Fruit fly (Drosophila melanogaster) whole organism, embryonic: ENCODE measurements around the gene CG13311.

Source experiments
- ATbp ChIP-seq: fragments of 200-800 bp; sonication (Bioruptor generic); optimal IDR thresholded peaks from 2 replicates; lab custom pipeline; 2017; ENCODE audit warnings: missing biosample characterization, mild to moderate bottlenecking, missing genetic modification characterization, missing genetic modification reagents
- Bgb ChIP-seq: fragments of 200-800 bp; sonication (Bioruptor generic); IDR thresholded peaks from 2 replicates; pipeline ENCODE4 v1.3.6; 2022; ENCODE audit warnings: missing biosample characterization, missing genetic modification characterization; ENCODE audit not compliant: partially characterized antibody
- C15 ChIP-seq: fragments of 200-800 bp; sonication (Bioruptor generic); IDR thresholded peaks from 3 replicates; pipeline ENCODE4 v1.3.6; 2022; ENCODE audit warnings: missing biosample characterization, missing genetic modification characterization
- CG10209 ChIP-seq: fragments of 200-800 bp; sonication (Bioruptor generic); optimal IDR thresholded peaks from 3 replicates; lab custom pipeline; 2017; ENCODE audit warnings: missing biosample characterization, mild to moderate bottlenecking, missing genetic modification characterization, missing genetic modification reagents
- CG10267 ChIP-seq: fragments of 200-800 bp; sonication (Bioruptor generic); optimal IDR thresholded peaks from 2 replicates; lab custom pipeline; 2018; ENCODE audit warnings: missing biosample characterization, mild to moderate bottlenecking, missing genetic modification characterization, moderate library complexity
- CG11247 ChIP-seq: fragments of 200-800 bp; sonication (Bioruptor generic); IDR thresholded peaks from 2 replicates; pipeline ENCODE4 v1.3.6; 2022; ENCODE audit warnings: missing biosample characterization, missing genetic modification characterization
- CG12219 ChIP-seq: fragments of 200-800 bp; sonication (Bioruptor generic); optimal IDR thresholded peaks from 3 replicates; lab custom pipeline; 2018; ENCODE audit warnings: missing biosample characterization, mild to moderate bottlenecking, missing genetic modification characterization
- CG15479 ChIP-seq: fragments of 200-800 bp; sonication (Bioruptor generic); optimal IDR thresholded peaks from 3 replicates; lab custom pipeline; 2019; ENCODE audit warnings: missing biosample characterization, mild to moderate bottlenecking, missing genetic modification characterization, moderate library complexity
- CG1603 ChIP-seq: fragments of 200-800 bp; sonication (Bioruptor generic); optimal IDR thresholded peaks from 2 replicates; lab custom pipeline; 2019; ENCODE audit warnings: missing biosample characterization, mild to moderate bottlenecking, missing genetic modification characterization, moderate library complexity
- CG16779 ChIP-seq: fragments of 200-800 bp; sonication (Bioruptor generic); IDR thresholded peaks from 2 replicates; pipeline ENCODE4 v1.3.6; 2022; ENCODE audit warnings: missing biosample characterization, missing genetic modification characterization
- CG16815 ChIP-seq: fragments of 200-800 bp; sonication (Bioruptor generic); optimal IDR thresholded peaks from 3 replicates; lab custom pipeline; 2017; ENCODE audit warnings: missing biosample characterization, mild to moderate bottlenecking, missing genetic modification characterization
- CG2199 ChIP-seq: fragments of 200-800 bp; sonication (Bioruptor generic); IDR thresholded peaks from 3 replicates; pipeline ENCODE4 v1.3.6; 2022; ENCODE audit warnings: missing biosample characterization, missing genetic modification characterization
- CG2889 ChIP-seq: fragments of 200-800 bp; sonication (Bioruptor generic); IDR thresholded peaks from 3 replicates; pipeline ENCODE4 v1.3.6; 2022; ENCODE audit warnings: missing biosample characterization, missing genetic modification characterization
- CG3847 ChIP-seq: fragments of 200-800 bp; sonication (Bioruptor generic); IDR thresholded peaks from 2 replicates; pipeline ENCODE4 v1.3.6; 2022; ENCODE audit warnings: missing biosample characterization, missing genetic modification characterization
- CG7786 ChIP-seq: fragments of 200-800 bp; sonication (Bioruptor generic); optimal IDR thresholded peaks from 2 replicates; lab custom pipeline; 2016; ENCODE audit warnings: missing biosample characterization, missing genetic modification characterization
- CG7928 ChIP-seq: fragments of 200-800 bp; sonication (Bioruptor generic); optimal IDR thresholded peaks from 2 replicates; lab custom pipeline; 2017; ENCODE audit warnings: missing biosample characterization, mild to moderate bottlenecking, missing genetic modification characterization
- CkIIα-i1 ChIP-seq: fragments of 200-800 bp; sonication (Bioruptor generic); IDR thresholded peaks from 2 replicates; pipeline ENCODE4 v1.3.6; 2022; ENCODE audit warnings: missing biosample characterization, missing genetic modification characterization
- Ets65A ChIP-seq: fragments of 200-800 bp; sonication (Bioruptor generic); peaks from one replicate; lab custom pipeline; 2016; ENCODE audit warnings: missing biosample characterization, missing genetic modification characterization
- Fer3 ChIP-seq: fragments of 200-800 bp; sonication (Bioruptor generic); optimal IDR thresholded peaks from 2 replicates; lab custom pipeline; 2018; ENCODE audit warnings: missing biosample characterization, mild to moderate bottlenecking, missing genetic modification characterization, moderate library complexity
- Hey ChIP-seq: fragments of 200-800 bp; sonication (Bioruptor generic); optimal IDR thresholded peaks from 3 replicates; lab custom pipeline; 2018; ENCODE audit warnings: missing biosample characterization, mild to moderate bottlenecking, missing genetic modification characterization
- Lpt ChIP-seq: fragments of >200 bp; optimal IDR thresholded peaks from 2 replicates; lab custom pipeline; 2018; ENCODE audit warnings: missing biosample characterization, missing genetic modification characterization
- MTF-1 ChIP-seq: fragments of 200-800 bp; sonication (Bioruptor generic); optimal IDR thresholded peaks from 2 replicates; lab custom pipeline; 2018; ENCODE audit warnings: missing biosample characterization, mild to moderate bottlenecking, missing genetic modification characterization, borderline replicate concordance
- Nf-YA ChIP-seq: fragments of 200-800 bp; sonication (Bioruptor generic); IDR thresholded peaks from 2 replicates; pipeline ENCODE4 v1.3.6; 2022; ENCODE audit warnings: missing biosample characterization, missing genetic modification characterization
- Nf-YC ChIP-seq: fragments of 200-800 bp; optimal IDR thresholded peaks from 3 replicates; lab custom pipeline; 2019; ENCODE audit warnings: missing biosample characterization, mild to moderate bottlenecking, missing genetic modification characterization, moderate library complexity
- Oli ChIP-seq: fragments of 200-800 bp; sonication (Bioruptor generic); optimal IDR thresholded peaks from 2 replicates; lab custom pipeline; 2018; ENCODE audit warnings: missing biosample characterization, mild to moderate bottlenecking, missing genetic modification characterization, moderate library complexity
- Pdp1 ChIP-seq, 2 experiments: fragments of 200-800 bp; sonication (Bioruptor generic); optimal IDR thresholded peaks; 3 replicates each; lab custom pipeline; 2016; ENCODE audit warnings: missing biosample characterization in 2 of 2, missing genetic modification characterization in 2 of 2, mild to moderate bottlenecking in 1 of 2, moderate library complexity in 1 of 2
- Side ChIP-seq: fragments of 200-800 bp; sonication (Bioruptor generic); optimal IDR thresholded peaks from 2 replicates; lab custom pipeline; 2016; ENCODE audit warnings: missing biosample characterization, missing genetic modification characterization
- Ssrp ChIP-seq: fragments of 200-800 bp; sonication (Bioruptor generic); optimal IDR thresholded peaks from 2 replicates; lab custom pipeline; 2018; ENCODE audit warnings: missing biosample characterization, mild to moderate bottlenecking, missing genetic modification characterization, moderate library complexity
- ab ChIP-seq: fragments of 200-800 bp; sonication (Bioruptor generic); optimal IDR thresholded peaks from 2 replicates; lab custom pipeline; 2016; ENCODE audit warnings: missing biosample characterization, missing genetic modification characterization
- ash1 ChIP-seq: fragments of 200-800 bp; sonication (Bioruptor generic); optimal IDR thresholded peaks from 2 replicates; lab custom pipeline; 2018; ENCODE audit warnings: missing biosample characterization, mild to moderate bottlenecking, missing genetic modification characterization
- caup ChIP-seq: fragments of 200-800 bp; sonication (Bioruptor generic); optimal IDR thresholded peaks from 3 replicates; lab custom pipeline; 2017; ENCODE audit warnings: missing biosample characterization, mild to moderate bottlenecking, missing genetic modification characterization, moderate library complexity; ENCODE audit not compliant: severe bottlenecking
- chif ChIP-seq, 2 experiments: fragments of 200-800 bp; sonication (Bioruptor generic); optimal IDR thresholded peaks; 3 replicates each; lab custom pipeline; 2016; ENCODE audit warnings: missing biosample characterization in 2 of 2, missing genetic modification characterization in 2 of 2
- corto ChIP-seq: fragments of 200-800 bp; sonication (Bioruptor generic); optimal IDR thresholded peaks from 2 replicates; lab custom pipeline; 2016; ENCODE audit warnings: missing biosample characterization, mild to moderate bottlenecking, missing genetic modification characterization, moderate library complexity
- dati ChIP-seq: fragments of 200-800 bp; sonication (Bioruptor generic); IDR thresholded peaks from 2 replicates; pipeline ENCODE4 v1.3.6; 2022; ENCODE audit warnings: missing biosample characterization, missing genetic modification characterization
- esg ChIP-seq: fragments of 200-800 bp; sonication (Bioruptor generic); conservative IDR thresholded peaks from 2 replicates; pipeline ENCODE4 v1.3.6; 2022; ENCODE audit warnings: missing biosample characterization, missing genetic modification characterization
- exex ChIP-seq: fragments of 200-800 bp; sonication (Bioruptor generic); optimal IDR thresholded peaks from 4 replicates; lab custom pipeline; 2018; ENCODE audit warnings: missing biosample characterization, mild to moderate bottlenecking, missing genetic modification characterization, moderate library complexity
- fd3F ChIP-seq: fragments of 200-800 bp; sonication (Bioruptor generic); optimal IDR thresholded peaks from 2 replicates; lab custom pipeline; 2018; ENCODE audit warnings: missing biosample characterization, mild to moderate bottlenecking, missing genetic modification characterization, moderate library complexity
- gro ChIP-seq: fragments of 200-800 bp; sonication (Bioruptor generic); optimal IDR thresholded peaks from 2 replicates; lab custom pipeline; 2016; ENCODE audit warnings: missing biosample characterization, missing genetic modification characterization
- gt ChIP-seq: fragments of 200-800 bp; sonication (Bioruptor generic); IDR thresholded peaks from 2 replicates; pipeline ENCODE4 v1.3.6; 2022; ENCODE audit warnings: missing biosample characterization, missing genetic modification characterization
- lov ChIP-seq, 2 experiments: fragments of 200-800 bp in 1 of 2; fragments of >200 bp in 1 of 2; sonication (Bioruptor generic) in 1 of 2; IDR thresholded peaks in 1 of 2; optimal IDR thresholded peaks in 1 of 2; 2 replicates in 1 of 2; 3 replicates in 1 of 2; pipeline versions ENCODE4 v1.3.6 to Lab custom; 2017 to 2022; ENCODE audit warnings: missing biosample characterization in 1 of 2, missing genetic modification characterization in 1 of 2
- mam ChIP-seq: fragments of 200-800 bp; sonication (Bioruptor generic); optimal IDR thresholded peaks from 3 replicates; lab custom pipeline; 2016; ENCODE audit warnings: missing biosample characterization, missing genetic modification characterization
- mld ChIP-seq: fragments of 200-800 bp; sonication (Bioruptor generic); IDR thresholded peaks from 3 replicates; pipeline ENCODE4 v1.3.6; 2022; ENCODE audit warnings: missing biosample characterization, missing genetic modification characterization; ENCODE audit not compliant: partially characterized antibody
- pho ChIP-seq: fragments of 200-800 bp; sonication (Bioruptor generic); optimal IDR thresholded peaks from 2 replicates; lab custom pipeline; 2016; ENCODE audit warnings: missing biosample characterization, missing genetic modification characterization
- pnt ChIP-seq: fragments of 200-800 bp; sonication (Bioruptor generic); optimal IDR thresholded peaks from 3 replicates; lab custom pipeline; 2016; ENCODE audit warnings: missing biosample characterization, missing genetic modification characterization
- sima ChIP-seq: fragments of 200-800 bp; sonication (Bioruptor generic); optimal IDR thresholded peaks from 2 replicates; lab custom pipeline; 2016; ENCODE audit warnings: missing biosample characterization, missing genetic modification characterization
- ssp ChIP-seq: fragments of 200-800 bp; sonication (Bioruptor generic); IDR thresholded peaks from 2 replicates; pipeline ENCODE4 v1.3.6; 2022; ENCODE audit warnings: missing biosample characterization, missing genetic modification characterization
- tup ChIP-seq: fragments of 200-800 bp; sonication (Bioruptor generic); optimal IDR thresholded peaks from 2 replicates; lab custom pipeline; 2016; ENCODE audit warnings: missing biosample characterization, mild to moderate bottlenecking, missing genetic modification characterization, moderate library complexity
- zen2 ChIP-seq: fragments of 200-800 bp; sonication (Bioruptor generic); IDR thresholded peaks from 3 replicates; pipeline ENCODE4 v1.3.6; 2022; ENCODE audit warnings: missing biosample characterization, missing genetic modification characterization; ENCODE audit not compliant: partially characterized antibody

The CG13311 gene

dm6 chr3L:8772998-8773684 is 28.8 kb downstream of the CG13311 start (continued):
- TF ChIP-seq MTF-1 (GFP tag; lab: Kevin White, UChicago) = no peak
- TF ChIP-seq gt = no peak
- TF ChIP-seq CG2199 (GFP tag; lab: Robert Waterston, UW) = no peak
- TF ChIP-seq CG7928 (GFP tag; lab: Kevin White, UChicago) = no peak
- no peak for TF ChIP-seq lov (optimal IDR thresholded peaks at IDR 0.05; lab: Kevin White, UChicago)
- TF ChIP-seq lov (GFP tag; IDR thresholded peaks at IDR 0.05; lab: Robert Waterston, UW) = peak; percentile 65; the same call in 1 of the 3 replicates
- peak; percentile 43 for TF ChIP-seq Nf-YC (tag; lab: Kevin White, UChicago)
- TF ChIP-seq ab (GFP tag; lab: Kevin White, UChicago) = no peak
- peak; percentile 47 for TF ChIP-seq ssp (GFP tag; lab: Robert Waterston, UW)
- TF ChIP-seq fd3F = peak; percentile 52
- TF ChIP-seq CG7786 (GFP tag; lab: Kevin White, UChicago) = peak; percentile 38
- TF ChIP-seq zen2 (GFP tag; lab: Robert Waterston, UW) = no peak
- TF ChIP-seq CG11247 (GFP tag; lab: Robert Waterston, UW) = no peak
- peak; percentile 51 for TF ChIP-seq CG3847 (GFP tag; lab: Robert Waterston, UW)
- no peak for TF ChIP-seq Lpt (GFP tag; lab: Kevin White, UChicago)
- TF ChIP-seq CG12219 (GFP tag; lab: Kevin White, UChicago) = peak; percentile 83
- peak; percentile 52 for TF ChIP-seq Side (GFP tag; lab: Kevin White, UChicago)
- peak; percentile 50 for TF ChIP-seq tup (GFP tag; lab: Kevin White, UChicago)
- TF ChIP-seq mam (GFP tag; lab: Kevin White, UChicago) = no peak
- no peak for TF ChIP-seq exex
- TF ChIP-seq esg (GFP tag; lab: Robert Waterston, UW) = peak; percentile 68
- no peak for TF ChIP-seq CG16779
- TF ChIP-seq pnt (GFP tag; lab: Kevin White, UChicago) = peak; percentile 23
- TF ChIP-seq Pdp1 (GFP tag; optimal IDR thresholded peaks at IDR 0.05; lab: Kevin White, UChicago) = peak; percentile 8 to 61
- TF ChIP-seq caup = peak; percentile 25
- TF ChIP-seq mld = no peak
- peak; percentile 44; the same call in 1 of the 3 replicates for TF ChIP-seq CG2889
- no peak for TF ChIP-seq Hey (tag; lab: Kevin White, UChicago)
- TF ChIP-seq Ets65A (GFP tag; lab: Kevin White, UChicago) = no peak
- no peak for TF ChIP-seq gro (GFP tag; lab: Kevin White, UChicago)
- TF ChIP-seq CG10209 (GFP tag; lab: Kevin White, UChicago) = peak; percentile 71
- TF ChIP-seq sima (GFP tag; lab: Kevin White, UChicago) = no peak
- no peak for TF ChIP-seq dati
- no peak for TF ChIP-seq CkIIα-i1 (GFP tag; lab: Robert Waterston, UW)
- TF ChIP-seq ATbp = peak; percentile 58
- TF ChIP-seq CG10267 (tag; lab: Kevin White, UChicago) = peak; percentile 83
- peak; percentile 41 for TF ChIP-seq CG16815 (GFP tag; lab: Kevin White, UChicago)
- no peak for TF ChIP-seq corto
- TF ChIP-seq CG1603 (tag; lab: Kevin White, UChicago) = peak; percentile 77
- TF ChIP-seq ash1 (GFP tag; lab: Kevin White, UChicago) = no peak
- peak; percentile 55 for TF ChIP-seq Fer3 (tag; lab: Kevin White, UChicago)
- 0 out of 3 replicates have a peak, but pooled peaks have one; percentile 15 for TF ChIP-seq C15 (GFP tag; lab: Robert Waterston, UW)
- no peak for TF ChIP-seq pho (GFP tag; lab: Kevin White, UChicago)
- 0 out of 2 replicates have a peak, but pooled peaks have one; percentile 42 for TF ChIP-seq Nf-YA (GFP tag; lab: Robert Waterston, UW)
- peak; percentile 79 for TF ChIP-seq Ssrp (tag; lab: Kevin White, UChicago)
- peak; percentile 77 to 78 for TF ChIP-seq chif (GFP tag; optimal IDR thresholded peaks at IDR 0.05; lab: Kevin White, UChicago)
- TF ChIP-seq Oli = peak; percentile 85
- no peak for TF ChIP-seq Bgb (GFP tag; lab: Robert Waterston, UW)
- no peak for TF ChIP-seq CG15479
